Fruit fly (Drosophila melanogaster) whole organism, adult: Measurements from ENCODE around the gene CG7916.

Source experiments
- bab1 ChIP-seq: fragments of 200-800 bp; sonication (Bioruptor generic); optimal IDR thresholded peaks from 3 replicates; lab custom pipeline; 2019; ENCODE audit warnings: missing biosample characterization, mild to moderate bottlenecking, missing genetic modification characterization, moderate library complexity
- cnc ChIP-seq, 2 experiments: fragments of >200 bp; optimal IDR thresholded peaks; 2 replicates each; lab custom pipeline; 2017
- toe ChIP-seq: fragments of 200-800 bp; sonication (Bioruptor generic); optimal IDR thresholded peaks from 2 replicates; lab custom pipeline; 2016; ENCODE audit warnings: missing biosample characterization, missing genetic modification characterization

dm6 chr2L:13873147-13873546 is 26.6 kb downstream of the CG7916 start:
- no peak for TF ChIP-seq cnc (optimal IDR thresholded peaks at IDR 0.05; lab: Kevin White, UChicago)
- TF ChIP-seq toe: no peak
- TF ChIP-seq bab1 (GFP tag; lab: Kevin White, UChicago): no peak
